Fruit fly (Drosophila melanogaster): ENCODE data around the gene CG32407.

DNA sequence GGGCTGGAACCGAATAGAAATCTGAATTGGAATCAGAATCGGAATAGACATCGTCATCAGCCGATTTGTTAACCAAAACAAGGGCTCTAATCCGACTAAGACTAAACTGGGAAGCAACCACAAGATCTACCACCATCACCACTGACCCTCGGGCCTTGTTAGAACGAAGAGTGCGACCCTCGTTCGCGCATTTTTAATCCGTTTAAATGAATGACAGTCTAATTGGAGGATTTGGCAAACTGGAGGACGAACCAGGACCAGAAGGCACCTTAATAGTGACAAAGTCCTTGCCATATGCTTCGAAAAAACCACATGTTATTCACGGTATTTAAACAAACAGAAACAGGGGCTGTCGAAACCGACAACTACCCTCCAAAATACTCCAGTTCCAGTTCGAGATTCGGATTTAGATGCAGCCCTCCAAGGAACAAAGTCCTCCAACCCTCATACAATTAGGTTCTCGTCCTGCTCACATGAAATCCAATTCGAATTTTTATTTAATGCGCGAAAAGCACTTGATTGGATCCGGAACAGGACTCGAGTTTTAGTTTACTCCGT is 43.0 kb upstream of the CG32407 start:
- TF ChIP-seq bab1 (GFP tag; optimal IDR thresholded peaks at IDR 0.05) (no peak), tj (GFP tag; optimal IDR thresholded peaks at IDR 0.05) (no peak), CG7101 (tag; optimal IDR thresholded peaks at IDR 0.05) (no peak), Hr96 (GFP tag; optimal IDR thresholded peaks at IDR 0.05) (no peak), Mnt (GFP tag; optimal IDR thresholded peaks at IDR 0.05) (no peak), cic (GFP tag; optimal IDR thresholded peaks at IDR 0.05) (no peak)

Measured in whole organism, adult.